Worm (Caenorhabditis elegans) whole organism, L4 larva: Measurements from ENCODE around the gene K09E3.7.
A peak's percentile ranks its signal among the peaks of the same experiment; 100 is the strongest.

Source experiments
- ZK546.5 ChIP-seq, 2 experiments: sonication (generic microtip); optimal IDR thresholded peaks; 2 replicates each; lab custom pipeline; 2017; ENCODE audit warnings: missing biosample characterization in 2 of 2, missing genetic modification characterization in 2 of 2
- ceh-82 ChIP-seq: sonication (generic microtip); optimal IDR thresholded peaks from 2 replicates; lab custom pipeline; 2017; ENCODE audit warnings: missing biosample characterization, missing genetic modification characterization
- lir-3 ChIP-seq: sonication (generic microtip); optimal IDR thresholded peaks from 2 replicates; lab custom pipeline; 2016; ENCODE audit warnings: mild to moderate bottlenecking, missing genetic modification characterization, missing compliant biosample characterization
- nhr-77 ChIP-seq: fragments of 150-350 bp; optimal IDR thresholded peaks from 2 replicates; lab custom pipeline; 2014; ENCODE audit warnings: missing biosample characterization, missing genetic modification characterization

DNA sequence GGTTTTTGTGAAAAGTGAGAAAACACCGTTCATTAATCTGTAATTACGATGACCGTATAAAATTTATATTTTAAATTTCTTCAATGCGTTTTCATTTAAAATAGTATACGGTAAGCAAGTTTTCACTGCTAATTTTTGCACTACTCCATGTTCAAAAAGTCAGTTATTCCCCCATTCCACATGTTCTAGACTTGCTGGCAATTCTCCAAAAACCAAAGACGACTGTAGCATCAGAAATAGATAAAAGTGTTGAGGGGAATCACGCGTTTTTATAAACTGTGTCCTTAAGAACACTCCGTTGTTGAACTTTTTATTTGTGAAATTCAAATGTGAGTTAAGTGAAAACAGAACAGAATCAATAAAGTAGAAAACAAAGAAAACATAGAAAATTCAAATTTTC lies 1.4 kb upstream of the K09E3.7 start:
- no peak for TF ChIP-seq ceh-82 (tag; lab: Kevin White, UChicago)
- TF ChIP-seq nhr-77 (tag; lab: Kevin White, UChicago) = peak; percentile 56
- TF ChIP-seq ZK546.5 (tag; optimal IDR thresholded peaks at IDR 0.05; lab: Kevin White, UChicago) = no peak
- TF ChIP-seq lir-3 (tag; lab: Kevin White, UChicago) = no peak
